Fruit fly (Drosophila melanogaster): ENCODE measurements around the gene CG33223.

Gene CG33223

dm6 chrX:8492849-8493248 is 9.2 kb upstream of the CG33223 start (continued):
- TF ChIP-seq CG13775 (GFP tag; optimal IDR thresholded peaks at IDR 0.05) (peak; percentile 49), kah (GFP tag; optimal IDR thresholded peaks at IDR 0.05) (peak; percentile 86), her (GFP tag; optimal IDR thresholded peaks at IDR 0.05) (no peak), Sry-δ (GFP tag; optimal IDR thresholded peaks at IDR 0.05) (no peak), CG11456 (GFP tag; IDR thresholded peaks at IDR 0.05) (peak; percentile 79), NFAT (GFP tag; IDR thresholded peaks at IDR 0.05) (peak; percentile 45; the same call in 1 of the 2 replicates), Nf-YB (GFP tag; optimal IDR thresholded peaks at IDR 0.05) (peak; percentile 45), CG18599 (GFP tag; optimal IDR thresholded peaks at IDR 0.05) (peak; percentile 54), twi (tag; optimal IDR thresholded peaks at IDR 0.05) (peak; percentile 40), p53 (GFP tag; optimal IDR thresholded peaks at IDR 0.05) (no peak), jigr1 (GFP tag; IDR thresholded peaks at IDR 0.05) (peak; percentile 68; the same call in 1 of the 3 replicates), CG2129 (GFP tag; IDR thresholded peaks at IDR 0.05; ENCODE audit: partially characterized antibody) (no peak), NC2α (GFP tag; optimal IDR thresholded peaks at IDR 0.05) (no peak), insv (GFP tag; optimal IDR thresholded peaks at IDR 0.05) (no peak), NfI (GFP tag; optimal IDR thresholded peaks at IDR 0.05) (peak; percentile 77), CG9797 (GFP tag; optimal IDR thresholded peaks at IDR 0.05) (no peak), eve (GFP tag; optimal IDR thresholded peaks at IDR 0.05) (peak in 1 of 2 experiments; percentile 79), CG9437 (GFP tag; optimal IDR thresholded peaks at IDR 0.05) (peak; percentile 54), Ada2b (GFP tag; IDR thresholded peaks at IDR 0.05) (peak; percentile 90), CG8765 (GFP tag; IDR thresholded peaks at IDR 0.05) (peak; percentile 45; the same call in 1 of the 2 replicates), pnt (GFP tag; optimal IDR thresholded peaks at IDR 0.05) (no peak), vnd (GFP tag; IDR thresholded peaks at IDR 0.05; ENCODE audit: partially characterized antibody) (no peak), CG32772 (GFP tag; IDR thresholded peaks at IDR 0.05) (peak; percentile 83), H2.0 (GFP tag; IDR thresholded peaks at IDR 0.05) (peak; percentile 82), ems (GFP tag; optimal IDR thresholded peaks at IDR 0.05) (peak; percentile 39), dpn (GFP tag; optimal IDR thresholded peaks at IDR 0.05) (peak in 1 of 2 experiments; percentile 69), knrl (GFP tag; IDR thresholded peaks at IDR 0.05; ENCODE audit: partially characterized antibody) (no peak), CG7786 (GFP tag; optimal IDR thresholded peaks at IDR 0.05) (no peak), Doc3 (GFP tag; IDR thresholded peaks at IDR 0.05; ENCODE audit: partially characterized antibody) (no peak), B-H2 (GFP tag; optimal IDR thresholded peaks at IDR 0.05) (no peak), CG11695 (GFP tag; IDR thresholded peaks at IDR 0.05) (peak; percentile 68; the same call in 2 of the 3 replicates), Dp (GFP tag; optimal IDR thresholded peaks at IDR 0.05) (no peak), Ets97D (GFP tag; optimal IDR thresholded peaks at IDR 0.05) (no peak), CG14667 (GFP tag; IDR thresholded peaks at IDR 0.05) (peak; percentile 59), zfh1 (GFP tag; IDR thresholded peaks at IDR 0.05) (peak; percentile 84), Poxn (GFP tag; IDR thresholded peaks at IDR 0.05) (no peak), BtbVII (GFP tag; optimal IDR thresholded peaks at IDR 0.05) (peak; percentile 62), sc (optimal IDR thresholded peaks at IDR 0.05) (no peak), sc (GFP tag; optimal IDR thresholded peaks at IDR 0.05) (peak; percentile 59), CG2199 (GFP tag; IDR thresholded peaks at IDR 0.05) (peak; percentile 36; the same call in 1 of the 3 replicates), HmgZ (tag; optimal IDR thresholded peaks at IDR 0.05) (peak; percentile 29), CG5180 (GFP tag; optimal IDR thresholded peaks at IDR 0.05) (peak; percentile 76), jing (GFP tag; optimal IDR thresholded peaks at IDR 0.05) (peak; percentile 55), Mad (GFP tag; optimal IDR thresholded peaks at IDR 0.05) (no peak), Dek (tag; optimal IDR thresholded peaks at IDR 0.05) (peak; percentile 55), Taf1 (GFP tag; IDR thresholded peaks at IDR 0.05) (no peak), Meics (GFP tag; optimal IDR thresholded peaks at IDR 0.05) (peak; percentile 46), CG14014 (GFP tag; IDR thresholded peaks at IDR 0.05) (peak; percentile 85), Blimp-1 (GFP tag; optimal IDR thresholded peaks at IDR 0.05) (peak; percentile 79), cwo (GFP tag; optimal IDR thresholded peaks at IDR 0.05) (no peak), CG4360 (GFP tag; IDR thresholded peaks at IDR 0.05) (peak; percentile 43; the same call in 1 of the 2 replicates)
